Fruit fly (Drosophila melanogaster): Measurements from ENCODE around the gene Nepl12.

dm6 chr3R:9628036-9628435 is 47.3 kb upstream of the Nepl12 start:
- TF ChIP-seq Snoo (tag; optimal IDR thresholded peaks at IDR 0.05), result no peak
- no peak for TF ChIP-seq CG10348 (GFP tag; IDR thresholded peaks at IDR 0.05)
- TF ChIP-seq CG14655 (GFP tag; optimal IDR thresholded peaks at IDR 0.05), result no peak
- TF ChIP-seq Pif1B (GFP tag; optimal IDR thresholded peaks at IDR 0.05), result no peak
- no peak for TF ChIP-seq CG8301 (tag; optimal IDR thresholded peaks at IDR 0.05)
- no peak for TF ChIP-seq CG4496 (GFP tag; IDR thresholded peaks at IDR 0.05)
- TF ChIP-seq fd96Ca (GFP tag; IDR thresholded peaks at IDR 0.05), result no peak
- TF ChIP-seq CG12605 (GFP tag; IDR thresholded peaks at IDR 0.05), result no peak
- no peak for TF ChIP-seq CG17806 (tag; optimal IDR thresholded peaks at IDR 0.05)
- no peak for TF ChIP-seq gl (tag; optimal IDR thresholded peaks at IDR 0.05)
- no peak for TF ChIP-seq CG9948 (tag; optimal IDR thresholded peaks at IDR 0.05)
